Worm (Caenorhabditis elegans): Measurements from ENCODE around the gene fbxb-92.

DNA sequence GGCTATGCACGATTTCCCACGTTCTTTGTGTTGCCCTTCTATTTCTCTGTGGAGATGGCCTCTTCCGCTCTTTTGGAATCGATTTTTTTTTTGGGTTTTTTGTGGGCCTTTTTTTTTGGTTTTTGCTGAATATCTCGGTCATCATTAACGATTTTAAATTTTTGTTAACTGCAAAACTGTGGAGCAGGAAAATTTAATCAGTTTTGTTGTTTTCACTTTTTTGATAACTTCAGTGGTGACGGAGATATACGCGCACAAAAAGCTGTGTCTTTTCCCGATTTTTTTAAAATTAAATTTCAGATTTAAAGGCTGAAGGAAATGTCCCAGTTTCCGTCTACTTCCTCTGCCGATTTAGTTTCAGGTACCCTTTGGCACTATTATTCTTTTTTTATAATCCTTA, 38.0 kb upstream of the fbxb-92 start, which contains the start of gene T24E12.1:
- no peak for TF ChIP-seq dmd-4 (tag; optimal IDR thresholded peaks at IDR 0.05)
- TF ChIP-seq unc-39 (tag; optimal IDR thresholded peaks at IDR 0.05): no peak
- no peak for TF ChIP-seq lin-11 (tag; optimal IDR thresholded peaks at IDR 0.05)
- TF ChIP-seq ama-1 (optimal IDR thresholded peaks at IDR 0.05): no peak
- TF ChIP-seq ceh-82 (tag; optimal IDR thresholded peaks at IDR 0.05): no peak
- no peak for TF ChIP-seq nhr-10 (tag; optimal IDR thresholded peaks at IDR 0.05)
- no peak for TF ChIP-seq F13H6.1 (tag; optimal IDR thresholded peaks at IDR 0.05)
- no peak for TF ChIP-seq nhr-77 (tag; optimal IDR thresholded peaks at IDR 0.05)
- no peak for TF ChIP-seq ceh-16 (tag; optimal IDR thresholded peaks at IDR 0.05)
- TF ChIP-seq lin-13 (GFP tag; optimal IDR thresholded peaks at IDR 0.05): no peak
- TF ChIP-seq unc-55 (GFP tag; optimal IDR thresholded peaks at IDR 0.05): no peak
- TF ChIP-seq skn-1 (tag; optimal IDR thresholded peaks at IDR 0.05): no peak

All from whole organism, L2 larva.